Worm (Caenorhabditis elegans): ENCODE data around the gene F35E12.9.

F35E12.9 gene

DNA sequence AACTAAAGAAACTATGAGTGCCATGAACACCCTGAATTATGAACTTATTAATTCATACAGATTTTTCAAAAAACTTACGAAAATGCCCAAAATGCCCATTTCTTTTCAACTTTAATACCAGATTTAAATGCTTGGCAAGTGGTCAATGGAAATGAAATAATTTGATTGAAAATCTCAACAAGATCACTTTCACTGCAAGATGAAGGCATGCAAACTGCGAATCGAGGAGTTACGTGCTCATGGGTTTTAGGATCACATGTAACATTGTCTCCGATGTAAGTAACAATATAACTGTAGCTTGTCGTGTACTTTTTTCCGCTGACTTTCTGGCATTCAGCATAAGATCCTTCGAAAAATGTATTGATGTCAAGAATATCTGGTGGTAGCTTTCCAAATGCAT is 36.0 kb upstream of the F35E12.9 start:
- no peak for TF ChIP-seq flt-1 (GFP tag; IDR thresholded peaks at IDR 0.05)
- no peak for TF ChIP-seq klf-2 (GFP tag; conservative IDR thresholded peaks at IDR 0.05)
- TF ChIP-seq ztf-23 (GFP tag; IDR thresholded peaks at IDR 0.05), result no peak
- TF ChIP-seq cog-1 (tag; optimal IDR thresholded peaks at IDR 0.05), result no peak
- no peak for TF ChIP-seq med-1 (GFP tag; optimal IDR thresholded peaks at IDR 0.05; ENCODE audit: insufficient read depth)
- no peak for TF ChIP-seq ref-1 (GFP tag; conservative IDR thresholded peaks at IDR 0.05)
- TF ChIP-seq tab-1 (GFP tag; IDR thresholded peaks at IDR 0.05), result no peak
- TF ChIP-seq T22C8.4 (GFP tag; IDR thresholded peaks at IDR 0.05), result no peak
- no peak for TF ChIP-seq ztf-29 (GFP tag; IDR thresholded peaks at IDR 0.05)

DNA sequence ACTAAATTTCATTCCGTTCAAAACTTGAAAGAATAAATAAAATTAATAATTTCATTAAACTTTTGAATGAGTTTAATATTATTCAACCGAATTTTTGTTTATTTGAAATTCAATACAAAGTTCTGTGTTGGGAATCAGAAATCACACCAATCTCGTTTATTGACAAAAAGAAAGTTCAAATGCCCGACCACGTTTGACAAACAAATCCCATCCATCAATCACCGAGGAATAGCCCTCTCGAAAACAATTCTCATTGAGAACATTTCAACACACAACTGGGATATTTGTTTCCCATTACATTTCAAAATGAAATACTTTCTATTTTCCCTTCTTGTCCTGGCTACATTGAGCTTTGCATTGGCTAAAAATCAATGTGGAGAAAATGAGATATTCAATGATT is 32.9 kb upstream of the F35E12.9 start, which contains the start of gene F53C11.9:
TSS of gene F53C11.9 (plus strand) at position 159 of the 400 bp plus-strand sequence.
- TF ChIP-seq ztf-29 (GFP tag; IDR thresholded peaks at IDR 0.05) (no peak), flt-1 (GFP tag; IDR thresholded peaks at IDR 0.05) (no peak), cog-1 (tag; optimal IDR thresholded peaks at IDR 0.05) (no peak), tab-1 (GFP tag; IDR thresholded peaks at IDR 0.05) (no peak)

DNA sequence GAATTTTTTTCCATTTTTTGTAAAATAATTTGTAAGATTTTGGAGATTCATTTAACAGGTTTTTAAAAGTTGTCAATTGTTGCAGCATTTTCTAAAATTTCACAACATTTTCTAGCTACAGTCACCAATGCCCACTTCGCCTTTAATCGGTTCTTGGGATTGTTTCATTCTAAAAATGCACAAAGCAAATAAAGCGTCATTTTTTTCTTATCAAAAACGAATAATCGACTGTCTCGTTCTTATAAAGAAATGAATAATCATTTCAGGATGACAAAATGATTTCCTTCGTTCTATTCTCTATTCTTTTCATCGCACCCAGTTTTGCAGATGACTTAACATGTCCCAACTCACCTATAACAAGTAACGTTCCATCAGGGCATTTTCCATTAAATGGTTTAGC is 30.6 kb upstream of the F35E12.9 start, which contains the start of gene F53C11.1:
TSS of gene F53C11.1 (plus strand) at position 268 of the 400 bp plus-strand sequence.
- TF ChIP-seq klf-2 (GFP tag; conservative IDR thresholded peaks at IDR 0.05) (no peak), ztf-23 (GFP tag; IDR thresholded peaks at IDR 0.05) (no peak), T22C8.4 (GFP tag; IDR thresholded peaks at IDR 0.05) (no peak), flt-1 (GFP tag; IDR thresholded peaks at IDR 0.05) (no peak), ztf-29 (GFP tag; IDR thresholded peaks at IDR 0.05) (no peak), tab-1 (GFP tag; IDR thresholded peaks at IDR 0.05) (no peak), cog-1 (tag; optimal IDR thresholded peaks at IDR 0.05) (no peak), ref-1 (GFP tag; conservative IDR thresholded peaks at IDR 0.05) (no peak), med-1 (GFP tag; optimal IDR thresholded peaks at IDR 0.05; ENCODE audit: insufficient read depth) (no peak)

DNA sequence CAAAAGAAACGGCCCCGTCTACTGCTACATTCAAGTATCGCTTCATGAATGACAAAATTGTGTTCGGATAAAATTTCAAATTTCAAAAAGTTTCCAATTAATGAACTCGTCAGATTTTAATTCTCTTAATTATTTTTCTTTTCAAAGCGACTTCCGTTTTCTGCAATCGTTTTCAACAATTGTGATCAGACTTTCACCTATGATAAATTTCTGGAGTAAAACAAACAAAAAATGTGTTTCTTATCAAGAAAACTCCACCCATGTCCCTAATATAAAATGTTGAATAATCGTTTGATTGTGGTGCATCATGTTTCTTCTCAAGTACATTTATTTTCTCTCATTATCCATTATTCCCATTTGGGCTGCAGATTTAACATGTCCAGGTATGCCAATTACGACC is 26.3 kb upstream of the F35E12.9 start, which contains the start of gene F20G2.5:
TSS of gene F20G2.5 (plus strand) at position 301 of the 400 bp plus-strand sequence.
- no peak for TF ChIP-seq T22C8.4 (GFP tag; IDR thresholded peaks at IDR 0.05)
- no peak for TF ChIP-seq ztf-23 (GFP tag; IDR thresholded peaks at IDR 0.05)

DNA sequence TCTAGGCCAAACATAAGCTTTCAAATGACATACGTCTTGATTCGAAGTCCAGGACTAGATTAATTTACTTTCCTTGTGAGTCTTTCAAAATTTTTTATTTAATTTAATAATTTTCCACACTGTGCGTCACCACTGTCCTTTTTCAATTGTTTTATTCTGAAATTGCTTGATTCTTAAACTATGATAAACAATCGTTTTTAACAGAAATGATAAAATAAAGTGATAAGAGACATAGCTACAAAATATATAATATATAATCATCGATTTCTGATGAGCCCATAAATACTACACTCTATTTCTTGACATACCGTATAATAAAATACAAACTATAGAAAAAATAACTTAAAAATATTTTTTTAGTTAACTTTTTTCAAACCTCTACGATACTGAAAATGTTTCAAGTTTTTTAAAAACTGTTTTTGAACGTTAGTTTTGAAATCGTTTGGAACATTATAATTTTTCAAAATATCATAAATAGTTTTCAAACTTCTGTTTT is 24.1 kb upstream of the F35E12.9 start, which contains the start of gene nas-24:
TSS of gene nas-24 (plus strand) at position 446 of the 496 bp plus-strand sequence.
- no peak for TF ChIP-seq ztf-23 (GFP tag; IDR thresholded peaks at IDR 0.05)

DNA sequence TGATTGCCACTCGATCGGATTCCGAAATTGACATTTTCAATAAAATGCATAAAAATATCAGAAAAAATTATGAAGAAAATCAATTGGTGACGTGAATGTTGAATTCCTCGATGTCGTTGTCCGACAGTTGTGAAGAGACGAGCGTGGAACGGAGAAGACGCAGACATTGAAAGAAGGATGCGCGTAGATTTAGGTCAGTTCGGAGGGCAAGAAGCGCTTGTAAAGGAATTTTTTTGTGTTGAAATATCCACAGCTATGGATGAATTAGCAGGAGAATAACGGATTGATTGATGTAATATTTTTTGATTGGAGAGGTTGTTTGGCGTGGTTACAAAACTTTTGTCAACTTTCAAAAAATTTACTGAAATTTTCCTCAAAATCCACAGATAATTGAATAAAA is 23.5 kb upstream of the F35E12.9 start, which contains the start of gene F20G2.3:
TSS of gene F20G2.3 (minus strand) at position 101 of the 400 bp plus-strand sequence.
- no peak for TF ChIP-seq ref-1 (GFP tag; conservative IDR thresholded peaks at IDR 0.05)
- TF ChIP-seq tab-1 (GFP tag; IDR thresholded peaks at IDR 0.05), result no peak
- TF ChIP-seq ztf-29 (GFP tag; IDR thresholded peaks at IDR 0.05), result no peak
- no peak for TF ChIP-seq klf-2 (GFP tag; conservative IDR thresholded peaks at IDR 0.05)

DNA sequence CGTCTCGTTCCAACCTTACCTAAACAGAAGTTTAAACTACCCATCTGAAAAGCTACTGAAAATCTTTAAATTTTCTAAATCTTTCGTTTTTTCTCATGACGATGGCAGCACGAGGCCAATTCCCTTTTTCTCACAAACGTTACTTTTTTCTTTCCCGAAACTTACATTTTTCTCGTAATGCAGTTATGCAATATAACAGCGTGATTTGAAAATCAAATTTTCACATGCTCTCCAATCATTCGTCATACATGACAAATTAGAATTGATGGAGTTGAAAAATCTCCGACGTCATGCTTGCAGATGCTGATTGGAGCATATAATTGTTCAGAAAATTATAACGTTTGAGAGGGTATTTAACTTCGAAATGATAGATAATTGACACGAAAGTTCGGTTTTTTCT is 18.8 kb upstream of the F35E12.9 start:
- TF ChIP-seq cog-1 (tag; optimal IDR thresholded peaks at IDR 0.05) (no peak), ztf-29 (GFP tag; IDR thresholded peaks at IDR 0.05) (no peak), ref-1 (GFP tag; conservative IDR thresholded peaks at IDR 0.05) (no peak), klf-2 (GFP tag; conservative IDR thresholded peaks at IDR 0.05) (no peak), flt-1 (GFP tag; IDR thresholded peaks at IDR 0.05) (no peak), tab-1 (GFP tag; IDR thresholded peaks at IDR 0.05) (no peak), ztf-23 (GFP tag; IDR thresholded peaks at IDR 0.05) (no peak)

DNA sequence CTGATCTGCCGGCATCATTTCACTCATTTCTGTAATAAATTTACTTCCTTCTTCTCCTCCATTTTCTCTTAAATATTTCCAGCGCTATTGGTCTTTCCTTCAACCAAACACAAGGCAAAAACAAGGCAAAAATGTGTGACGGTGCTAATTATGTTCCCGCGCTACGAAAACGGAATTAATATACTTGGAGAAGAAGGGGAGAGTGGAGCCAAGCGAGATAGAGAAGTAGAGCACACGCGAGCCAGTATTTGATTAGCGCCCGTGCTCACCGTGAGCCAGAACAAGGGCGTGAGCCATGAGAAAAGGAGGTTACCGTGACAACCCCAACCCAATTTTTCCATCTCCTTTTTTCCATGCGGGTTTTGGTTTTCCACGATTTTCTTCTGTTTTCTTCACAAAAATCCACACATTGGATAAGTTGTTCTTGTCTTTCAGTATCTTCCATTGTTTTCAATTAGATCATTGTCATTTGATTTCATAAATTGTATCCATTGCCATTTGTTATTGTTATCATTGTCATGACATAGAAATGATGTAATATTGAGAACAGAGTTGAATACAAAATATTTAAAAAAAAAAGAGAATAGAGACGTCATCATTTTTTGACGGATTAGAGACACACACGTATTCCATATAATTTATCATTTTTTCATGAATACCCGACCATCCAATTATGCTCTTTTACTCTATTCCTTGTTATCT is 17.6 kb upstream of the F35E12.9 start, which contains the start of gene F20G2.6:
TSS of gene F20G2.6 (plus strand) at position 652 of the 702 bp plus-strand sequence.
- TF ChIP-seq med-1 (GFP tag; optimal IDR thresholded peaks at IDR 0.05; ENCODE audit: insufficient read depth) (no peak), ztf-23 (GFP tag; IDR thresholded peaks at IDR 0.05) (no peak), T22C8.4 (GFP tag; IDR thresholded peaks at IDR 0.05) (no peak), ref-1 (GFP tag; conservative IDR thresholded peaks at IDR 0.05) (no peak), ztf-29 (GFP tag; IDR thresholded peaks at IDR 0.05) (no peak), klf-2 (GFP tag; conservative IDR thresholded peaks at IDR 0.05) (no peak), tab-1 (GFP tag; IDR thresholded peaks at IDR 0.05) (no peak), flt-1 (GFP tag; IDR thresholded peaks at IDR 0.05) (no peak), cog-1 (tag; optimal IDR thresholded peaks at IDR 0.05) (no peak)

DNA sequence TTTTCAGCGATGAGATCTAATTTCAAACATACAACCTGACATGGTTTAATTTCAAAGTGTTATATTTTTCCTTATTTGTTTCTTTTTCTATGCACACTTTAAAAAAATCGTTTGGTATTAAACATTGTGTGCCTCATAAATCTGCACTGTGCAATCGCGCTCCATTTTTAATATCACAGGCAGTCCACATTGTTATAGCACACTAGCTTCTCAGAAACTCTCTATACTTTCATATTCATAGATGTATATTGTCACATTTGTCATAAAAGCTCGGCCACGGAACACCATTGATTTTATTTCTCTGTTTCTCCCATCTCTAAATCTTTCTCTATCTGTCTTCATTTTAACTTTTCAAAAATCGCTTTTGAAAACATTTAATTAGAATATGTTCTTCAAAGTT is 12.4 kb upstream of the F35E12.9 start:
- TF ChIP-seq ztf-29 (GFP tag; IDR thresholded peaks at IDR 0.05) (no peak), med-1 (GFP tag; optimal IDR thresholded peaks at IDR 0.05; ENCODE audit: insufficient read depth) (no peak), flt-1 (GFP tag; IDR thresholded peaks at IDR 0.05) (no peak), ztf-23 (GFP tag; IDR thresholded peaks at IDR 0.05) (no peak), tab-1 (GFP tag; IDR thresholded peaks at IDR 0.05) (no peak), T22C8.4 (GFP tag; IDR thresholded peaks at IDR 0.05) (no peak), klf-2 (GFP tag; conservative IDR thresholded peaks at IDR 0.05) (no peak), cog-1 (tag; optimal IDR thresholded peaks at IDR 0.05) (no peak), ref-1 (GFP tag; conservative IDR thresholded peaks at IDR 0.05) (no peak)

DNA sequence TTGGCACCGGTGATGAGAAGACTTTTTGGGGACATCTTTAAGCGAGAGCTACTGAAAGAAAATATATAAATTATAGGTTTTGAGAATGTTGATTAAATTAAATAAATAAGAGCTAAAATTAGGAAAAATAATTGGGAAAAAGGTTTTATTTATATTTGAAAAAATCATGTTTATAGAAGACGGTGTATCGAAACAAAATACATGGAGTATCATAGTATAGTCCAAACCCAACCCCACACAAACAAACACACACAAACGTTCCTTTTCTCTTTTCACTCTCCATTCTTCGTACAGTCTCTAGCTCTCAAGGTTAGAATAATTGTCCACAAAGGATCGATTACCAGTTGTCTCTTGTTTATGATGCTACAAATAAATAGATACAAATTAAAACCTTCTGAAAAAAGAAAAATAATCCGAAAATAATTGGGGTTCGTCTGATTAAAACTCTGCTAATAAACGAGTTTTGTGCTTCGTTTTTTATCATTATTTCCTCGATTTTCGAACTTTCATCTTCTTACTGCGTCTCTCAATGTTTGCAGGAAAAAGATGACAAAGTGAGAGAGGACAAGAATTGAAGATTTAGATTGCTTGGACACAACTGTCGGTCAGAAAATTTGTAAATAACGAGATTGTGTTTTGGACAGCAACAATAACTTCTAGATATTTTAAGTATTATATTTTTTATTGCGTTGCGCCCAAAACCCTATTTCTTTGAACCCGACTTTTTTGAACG is 11.6 kb upstream of the F35E12.9 start, which contains the start of gene F20G2.2:
TSS of gene F20G2.2 (minus strand) at position 51 of the 733 bp plus-strand sequence.
- TF ChIP-seq ref-1 (GFP tag; conservative IDR thresholded peaks at IDR 0.05) (no peak), flt-1 (GFP tag; IDR thresholded peaks at IDR 0.05) (no peak), T22C8.4 (GFP tag; IDR thresholded peaks at IDR 0.05) (no peak), tab-1 (GFP tag; IDR thresholded peaks at IDR 0.05) (no peak), ztf-23 (GFP tag; IDR thresholded peaks at IDR 0.05) (no peak), med-1 (GFP tag; optimal IDR thresholded peaks at IDR 0.05; ENCODE audit: insufficient read depth) (no peak), cog-1 (tag; optimal IDR thresholded peaks at IDR 0.05) (no peak), ztf-29 (GFP tag; IDR thresholded peaks at IDR 0.05) (no peak), klf-2 (GFP tag; conservative IDR thresholded peaks at IDR 0.05) (no peak)

Measured in whole organism, midembryonic.